Worm (Caenorhabditis elegans) whole organism, L1 larva: ENCODE data around the gene F22B8.7.

ENCODE experiments used
- C16A3.4 ChIP-seq: fragments of 150-350 bp; optimal IDR thresholded peaks from 2 replicates; lab custom pipeline; 2014; ENCODE audit warnings: missing biosample characterization, missing genetic modification characterization
- C34B4.2 ChIP-seq: sonication (generic microtip); optimal IDR thresholded peaks from 2 replicates; lab custom pipeline; 2017; ENCODE audit warnings: mild to moderate bottlenecking, missing genetic modification characterization, missing compliant biosample characterization
- aly-2 ChIP-seq: fragments of 150-350 bp; optimal IDR thresholded peaks from 2 replicates; lab custom pipeline; 2014; ENCODE audit warnings: missing biosample characterization, missing genetic modification characterization
- ceh-8 ChIP-seq: fragments of 200-800 bp; sonication (Bioruptor generic); optimal IDR thresholded peaks from 2 replicates; lab custom pipeline; 2018; ENCODE audit warnings: mild to moderate bottlenecking, missing genetic modification characterization, moderate library complexity, missing compliant biosample characterization
- ceh-82 ChIP-seq, 3 experiments: fragments of 150-350 bp in 1 of 3; sonication (generic microtip) in 2 of 3; optimal IDR thresholded peaks; 2 replicates each; lab custom pipeline; 2014 to 2017; ENCODE audit warnings: missing biosample characterization in 3 of 3, missing genetic modification characterization in 3 of 3
- ceh-88 ChIP-seq: fragments of 200-800 bp; sonication (Bioruptor generic); IDR thresholded peaks from 2 replicates; pipeline ENCODE4 v1.3.6; 2022; ENCODE audit warnings: missing genetic modification characterization, missing compliant biosample characterization
- ceh-90 ChIP-seq: sonication (generic microtip); optimal IDR thresholded peaks from 2 replicates; lab custom pipeline; 2016; ENCODE audit warnings: missing genetic modification characterization, missing compliant biosample characterization
- ces-1 ChIP-seq: fragments of 150-350 bp; optimal IDR thresholded peaks from 2 replicates; lab custom pipeline; 2014; ENCODE audit warnings: missing biosample characterization, missing genetic modification reagents, missing genetic modification characterization
- dpl-1 ChIP-seq, 3 experiments: fragments of 150-350 bp in 2 of 3; sonication (generic microtip) in 1 of 3; optimal IDR thresholded peaks; 2 replicates each; lab custom pipeline; 2014 to 2017; ENCODE audit warnings: missing biosample characterization in 3 of 3, missing genetic modification characterization in 3 of 3, missing genetic modification reagents in 3 of 3
- dsc-1 ChIP-seq: sonication (generic microtip); optimal IDR thresholded peaks from 2 replicates; lab custom pipeline; 2016; ENCODE audit warnings: mild to moderate bottlenecking, missing genetic modification characterization, missing compliant biosample characterization
- efl-1 ChIP-seq, 4 experiments: fragments of 150-350 bp; optimal IDR thresholded peaks in 3 of 4; peaks in 1 of 4; 1 replicate in 1 of 4; 2 replicates in 3 of 4; lab custom pipeline; 2014; ENCODE audit warnings: missing biosample characterization in 2 of 4, missing genetic modification characterization in 2 of 4, missing genetic modification reagents in 2 of 4
- egl-13 ChIP-seq: sonication (generic microtip); optimal IDR thresholded peaks from 2 replicates; lab custom pipeline; 2016; ENCODE audit warnings: missing genotype, missing genetic modification reagents, missing genetic modification characterization, missing compliant biosample characterization
- elt-2 ChIP-seq: sonication (generic microtip); optimal IDR thresholded peaks from 2 replicates; lab custom pipeline; 2016; ENCODE audit warnings: missing genetic modification characterization, mild to moderate bottlenecking, inconsistent platforms, missing compliant biosample characterization, missing genetic modification reagents
- elt-3 ChIP-seq, 6 experiments: fragments of 150-350 bp in 1 of 6; sonication (generic microtip); optimal IDR thresholded peaks; 2 replicates each; lab custom pipeline; 2017 to 2018; ENCODE audit warnings: missing biosample characterization in 6 of 6, missing genetic modification characterization in 6 of 6, inconsistent platforms in 1 of 6
- fkh-4 ChIP-seq: sonication (generic microtip); optimal IDR thresholded peaks from 2 replicates; lab custom pipeline; 2016; ENCODE audit warnings: missing compliant biosample characterization, missing genetic modification characterization, borderline replicate concordance
- fkh-8 ChIP-seq: sonication (generic microtip); optimal IDR thresholded peaks from 2 replicates; lab custom pipeline; 2016; ENCODE audit warnings: mild to moderate bottlenecking, missing genetic modification characterization, missing compliant biosample characterization
- fos-1 ChIP-seq: fragments of 150-350 bp; optimal IDR thresholded peaks from 2 replicates; lab custom pipeline; 2014; ENCODE audit warnings: missing biosample characterization, missing genetic modification characterization
- lin-39 ChIP-seq: fragments of 150-350 bp; optimal IDR thresholded peaks from 2 replicates; lab custom pipeline; 2014; ENCODE audit warnings: missing biosample characterization, missing genetic modification reagents, missing genetic modification characterization
- lir-3 ChIP-seq: sonication (generic microtip); optimal IDR thresholded peaks from 2 replicates; lab custom pipeline; 2016; ENCODE audit warnings: mild to moderate bottlenecking, missing genetic modification characterization, moderate library complexity, missing compliant biosample characterization; ENCODE audit not compliant: poor library complexity
- mef-2 ChIP-seq: fragments of 150-350 bp; optimal IDR thresholded peaks from 2 replicates; lab custom pipeline; 2014; ENCODE audit warnings: missing biosample characterization, missing genetic modification characterization
- nhr-11 ChIP-seq: fragments of 150-350 bp; optimal IDR thresholded peaks from 2 replicates; lab custom pipeline; 2014; ENCODE audit warnings: missing biosample characterization, missing genetic modification characterization
- nhr-20 ChIP-seq: sonication (generic microtip); optimal IDR thresholded peaks from 2 replicates; lab custom pipeline; 2016; ENCODE audit warnings: mild to moderate bottlenecking, missing genetic modification characterization, missing compliant biosample characterization
- nhr-76 ChIP-seq: sonication (generic microtip); optimal IDR thresholded peaks from 2 replicates; lab custom pipeline; 2017; ENCODE audit warnings: missing biosample characterization, missing genetic modification characterization
- nhr-85 ChIP-seq: sonication (generic microtip); peaks from one replicate; lab custom pipeline; 2016; ENCODE audit warnings: missing genetic modification characterization, inconsistent platforms, missing compliant biosample characterization
- pag-3 ChIP-seq: sonication (generic microtip); optimal IDR thresholded peaks from 2 replicates; lab custom pipeline; 2017; ENCODE audit warnings: missing genetic modification characterization, mild to moderate bottlenecking, missing compliant biosample characterization, antibody characterized with exemption, borderline replicate concordance; ENCODE audit not compliant: insufficient read depth
- pax-3 ChIP-seq: fragments of 200-800 bp; sonication (Bioruptor generic); optimal IDR thresholded peaks from 2 replicates; lab custom pipeline; 2018; ENCODE audit warnings: mild to moderate bottlenecking, missing genetic modification characterization, moderate library complexity, missing compliant biosample characterization
- skn-1 ChIP-seq: fragments of 150-350 bp; optimal IDR thresholded peaks from 2 replicates; lab custom pipeline; 2014; ENCODE audit warnings: missing biosample characterization, missing genetic modification characterization
- sox-4 ChIP-seq: sonication (generic microtip); optimal IDR thresholded peaks from 2 replicates; lab custom pipeline; 2016; ENCODE audit warnings: missing genetic modification characterization, missing compliant biosample characterization
- sptf-1 ChIP-seq: fragments of 150-350 bp; optimal IDR thresholded peaks from 2 replicates; lab custom pipeline; 2014; ENCODE audit warnings: missing biosample characterization, missing genetic modification characterization
- sup-37 ChIP-seq: fragments of 200-800 bp; sonication (Bioruptor generic); optimal IDR thresholded peaks from 2 replicates; lab custom pipeline; 2018; ENCODE audit warnings: mild to moderate bottlenecking, missing genetic modification characterization, missing compliant biosample characterization
- xbp-1 ChIP-seq: sonication (generic microtip); optimal IDR thresholded peaks from 2 replicates; lab custom pipeline; 2016; ENCODE audit warnings: missing genetic modification characterization, missing compliant biosample characterization
- zip-4 ChIP-seq: fragments of 200-800 bp; sonication (Bioruptor generic); optimal IDR thresholded peaks from 2 replicates; lab custom pipeline; 2018; ENCODE audit warnings: mild to moderate bottlenecking, missing genetic modification characterization, moderate library complexity, missing compliant biosample characterization
- ztf-11 ChIP-seq, 2 experiments: sonication (generic microtip); optimal IDR thresholded peaks; 2 replicates each; lab custom pipeline; 2016 to 2017; ENCODE audit warnings: missing genetic modification characterization in 2 of 2, missing biosample characterization in 1 of 2, missing compliant biosample characterization in 1 of 2
- ztf-4 ChIP-seq: fragments of 150-350 bp; optimal IDR thresholded peaks from 2 replicates; lab custom pipeline; 2014; ENCODE audit warnings: missing biosample characterization, missing genetic modification characterization

The F22B8.7 gene

DNA sequence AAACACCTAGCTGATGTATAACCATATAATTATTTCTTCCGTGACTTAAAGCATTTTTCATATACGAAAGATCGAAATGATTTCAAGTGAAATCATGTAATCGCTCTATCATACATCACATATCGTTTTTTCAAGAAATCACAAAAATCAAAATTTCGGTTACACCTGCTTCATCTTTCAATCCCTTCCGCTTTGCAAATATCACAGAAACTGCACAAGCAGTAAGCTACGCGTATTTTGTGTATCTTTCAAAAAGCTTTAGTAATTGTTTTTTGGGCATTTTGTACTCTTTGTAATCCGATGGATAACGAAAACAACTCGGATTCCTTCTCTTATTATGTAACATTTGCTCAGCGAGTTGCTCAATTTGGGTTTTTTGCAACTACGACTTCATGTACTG, 21.0 kb downstream of the F22B8.7 start, which contains the start of gene str-25:
Gene str-25, plus strand, starts transcription at position 301 of the 400 bp plus-strand sequence.
- no peak for TF ChIP-seq egl-13 (tag; lab: Kevin White, UChicago)
- no peak for TF ChIP-seq pax-3
- TF ChIP-seq dsc-1 (tag; lab: Kevin White, UChicago): no peak
- TF ChIP-seq lin-39 (tag; lab: Kevin White, UChicago): no peak
- no peak for TF ChIP-seq sptf-1 (tag; lab: Kevin White, UChicago)
- TF ChIP-seq nhr-20: no peak
- no peak for TF ChIP-seq ces-1 (GFP tag; lab: Kevin White, UChicago)
- TF ChIP-seq fkh-4 (tag; lab: Kevin White, UChicago): no peak
- no peak for TF ChIP-seq sup-37 (GFP tag; lab: Kevin White, UChicago)
- TF ChIP-seq ztf-4 (tag; lab: Kevin White, UChicago): no peak
- no peak for TF ChIP-seq fkh-8 (tag; lab: Kevin White, UChicago)
- no peak for TF ChIP-seq ceh-88
- no peak for TF ChIP-seq ceh-82 (tag; optimal IDR thresholded peaks at IDR 0.05; lab: Kevin White, UChicago)
- no peak for TF ChIP-seq mef-2
- TF ChIP-seq skn-1 (tag; lab: Kevin White, UChicago): no peak
- TF ChIP-seq fos-1 (tag; lab: Kevin White, UChicago): no peak
- TF ChIP-seq aly-2 (tag; lab: Kevin White, UChicago): no peak

DNA sequence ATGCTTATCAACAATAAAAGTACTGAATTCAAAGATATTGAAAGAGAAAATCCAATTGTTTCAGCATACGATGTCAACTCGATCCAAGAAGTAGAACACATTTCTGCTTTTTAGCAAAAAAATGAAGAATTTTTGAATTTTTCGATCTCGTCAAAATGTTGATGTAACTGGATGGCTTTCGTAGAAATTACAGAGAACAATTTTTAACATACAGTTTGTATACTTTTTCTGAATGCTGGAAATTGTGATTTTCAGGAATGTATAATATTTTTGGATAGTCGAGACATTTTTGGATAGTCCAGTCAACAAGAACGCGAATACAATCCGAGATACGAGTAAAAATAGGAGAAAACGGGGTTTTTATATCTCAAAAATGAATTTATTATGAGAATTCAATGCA, 24.2 kb downstream of the F22B8.7 start, which contains the start of gene str-103:
Gene str-103, minus strand, starts transcription at position 101 of the 400 bp plus-strand sequence.
- no peak for TF ChIP-seq ceh-90 (tag; lab: Kevin White, UChicago)

DNA sequence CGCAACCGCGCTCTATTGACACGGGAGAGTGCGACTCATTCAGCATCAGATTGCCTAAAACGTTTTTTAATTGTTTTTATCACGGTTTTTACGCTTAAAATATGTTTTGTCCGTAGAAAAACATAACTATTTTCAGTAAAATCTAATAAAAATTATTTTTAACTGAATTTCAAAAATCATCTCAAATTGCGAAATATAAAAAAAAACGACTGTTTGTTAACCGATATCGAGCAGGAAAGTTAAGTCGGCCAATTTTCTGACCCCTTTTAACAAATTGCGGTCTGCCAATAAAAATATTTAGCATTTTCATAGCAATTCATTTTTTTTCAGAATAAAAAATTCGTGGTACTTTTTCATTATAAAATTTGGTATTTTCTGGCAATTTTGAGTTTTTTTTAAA, 26.1 kb downstream of the F22B8.7 start:
- TF ChIP-seq ces-1 (GFP tag; lab: Kevin White, UChicago) (no peak), sox-4 (tag; lab: Kevin White, UChicago) (no peak), zip-4 (peak; percentile 82), C16A3.4 (no peak), ceh-8 (no peak)

DNA sequence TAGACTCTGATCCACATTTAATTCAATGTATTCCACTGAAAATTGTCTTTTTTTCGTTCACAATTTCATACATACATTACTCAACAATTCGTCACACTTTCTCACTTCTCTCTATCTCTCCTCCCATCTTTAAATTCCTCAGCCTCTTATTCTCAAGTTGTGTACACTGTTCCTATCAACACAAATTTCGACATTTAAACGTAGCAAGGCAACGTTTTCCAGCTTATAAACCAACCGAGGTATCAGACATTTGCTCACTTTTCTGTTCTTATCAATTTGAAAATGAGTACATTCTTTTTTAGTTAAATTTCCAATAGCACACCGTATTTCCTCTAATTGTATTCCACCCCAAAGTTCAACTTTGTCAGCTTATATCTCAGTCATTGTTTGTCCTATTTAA, 26.5 kb downstream of the F22B8.7 start, which contains the start of gene skr-3:
Gene skr-3, plus strand, starts transcription at position 163 of the 400 bp plus-strand sequence.
- TF ChIP-seq elt-3 (tag; optimal IDR thresholded peaks at IDR 0.05; lab: Kevin White, UChicago) (no peak), sox-4 (tag; lab: Kevin White, UChicago) (no peak), pag-3 (tag; lab: Kevin White, UChicago) (no peak), C34B4.2 (no peak), mef-2 (no peak), nhr-11 (tag; lab: Kevin White, UChicago) (no peak), dpl-1 (GFP tag; optimal IDR thresholded peaks at IDR 0.05; lab: Kevin White, UChicago) (no peak), ztf-11 (tag; optimal IDR thresholded peaks at IDR 0.05; lab: Kevin White, UChicago) (no peak), nhr-85 (tag; lab: Kevin White, UChicago) (peak; percentile 60), elt-2 (tag; lab: Kevin White, UChicago) (peak; percentile 50), skn-1 (tag; lab: Kevin White, UChicago) (no peak), xbp-1 (tag; lab: Kevin White, UChicago) (no peak), lir-3 (tag; lab: Kevin White, UChicago) (no peak)

DNA sequence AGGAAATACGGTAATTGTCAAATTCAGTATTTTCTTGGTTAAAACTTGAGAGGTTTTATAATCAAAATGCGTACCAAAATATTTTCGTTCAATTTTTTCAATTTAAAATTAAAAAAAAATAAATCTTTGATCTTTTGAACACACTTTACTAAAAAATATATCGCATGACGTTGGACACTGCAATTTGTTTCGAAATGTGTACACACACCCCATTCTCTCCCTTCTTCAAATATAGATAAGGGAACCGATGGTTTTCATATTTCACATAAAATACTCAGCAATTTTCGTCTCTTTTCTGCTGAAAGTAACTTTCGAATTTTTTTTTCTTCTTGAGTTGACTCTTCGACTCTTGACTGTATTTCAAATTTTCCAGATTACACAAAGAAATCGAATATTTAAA, 27.1 kb downstream of the F22B8.7 start:
- TF ChIP-seq nhr-76 (tag; lab: Kevin White, UChicago) (no peak), efl-1 (optimal IDR thresholded peaks at IDR 0.05; lab: Kevin White, UChicago) (no peak), efl-1 (GFP tag; optimal IDR thresholded peaks at IDR 0.05 in 1 of 2; lab: Kevin White, UChicago) (peak in 1 of 2 experiments; percentile 22)
